Fruit fly (Drosophila melanogaster): Measurements from ENCODE around the gene ovo.

ovo gene

DNA sequence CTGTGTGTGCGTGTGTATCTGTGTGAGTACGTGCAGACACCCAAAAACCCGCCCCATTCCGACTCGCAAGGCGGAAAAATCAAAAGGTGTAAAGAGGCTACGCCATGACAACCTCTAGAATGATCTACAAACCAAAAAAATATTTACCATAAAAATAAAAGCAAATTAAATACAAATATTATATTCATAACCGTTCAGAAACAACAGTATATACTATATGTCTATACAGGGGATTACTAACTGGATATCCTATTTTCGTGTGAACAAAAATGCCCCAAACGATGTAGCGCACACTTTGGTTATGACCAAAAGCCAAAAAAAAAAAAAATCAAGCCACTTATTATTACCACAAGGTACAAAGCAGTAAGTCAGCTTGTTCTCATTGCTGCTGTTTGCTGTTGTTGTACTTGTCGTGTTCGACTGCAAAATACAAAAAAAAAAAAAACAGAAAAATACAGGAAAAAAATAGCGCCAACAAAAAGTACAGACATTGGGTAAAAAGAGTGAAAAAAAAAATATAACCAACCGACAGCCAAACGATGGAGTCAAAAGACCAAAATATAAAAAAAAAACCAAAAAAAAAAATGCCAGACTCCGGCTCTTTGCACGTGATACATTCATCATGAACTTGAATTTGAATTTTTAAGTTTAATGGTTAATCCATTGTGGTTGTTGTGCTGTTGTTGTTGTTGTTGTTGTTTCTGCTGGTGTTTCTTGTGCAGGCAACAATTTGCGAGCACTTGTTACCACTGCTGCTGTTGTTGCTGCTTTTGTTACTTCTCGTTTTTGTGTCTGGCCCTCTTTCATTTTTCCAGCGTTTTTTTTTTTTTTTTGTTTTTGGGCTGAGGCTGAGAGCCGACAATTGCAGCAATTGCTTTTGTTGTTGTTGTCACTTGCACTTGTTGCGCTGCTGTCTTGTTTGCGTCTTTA is 6.3 kb upstream of the ovo start (continued):
- TF ChIP-seq sug (tag; optimal IDR thresholded peaks at IDR 0.05) (peak; percentile 33), CG31365 (tag; optimal IDR thresholded peaks at IDR 0.05) (no peak), Atf3 (GFP tag; optimal IDR thresholded peaks at IDR 0.05) (no peak), gcm (GFP tag; optimal IDR thresholded peaks at IDR 0.05) (no peak), CG12659 (GFP tag; optimal IDR thresholded peaks at IDR 0.05) (peak; percentile 48), MESR4 (GFP tag; optimal IDR thresholded peaks at IDR 0.05) (no peak), fd3F (GFP tag; optimal IDR thresholded peaks at IDR 0.05) (peak; percentile 62), danr (GFP tag; IDR thresholded peaks at IDR 0.05) (0 out of 2 replicates have a peak, but pooled peaks have one; percentile 38), kni (GFP tag; optimal IDR thresholded peaks at IDR 0.05) (no peak), NfI (GFP tag; optimal IDR thresholded peaks at IDR 0.05) (peak; percentile 52), ewg (GFP tag; optimal IDR thresholded peaks at IDR 0.05) (peak; percentile 16), ab (GFP tag; optimal IDR thresholded peaks at IDR 0.05) (no peak), unpg (GFP tag; optimal IDR thresholded peaks at IDR 0.05) (peak; percentile 60), slou (GFP tag; optimal IDR thresholded peaks at IDR 0.05) (peak; percentile 12), CG8478 (optimal IDR thresholded peaks at IDR 0.05) (no peak), CG6813 (GFP tag; optimal IDR thresholded peaks at IDR 0.05) (peak; percentile 36), CTCF (GFP tag; optimal IDR thresholded peaks at IDR 0.05) (no peak), pan (optimal IDR thresholded peaks at IDR 0.05) (no peak), pan (GFP tag; optimal IDR thresholded peaks at IDR 0.05 in 1 of 2, IDR thresholded peaks at IDR 0.05 in 1 of 2) (peak in 1 of 2 experiments; percentile 87), CG10565 (GFP tag; optimal IDR thresholded peaks at IDR 0.05) (no peak), CG1832 (GFP tag; optimal IDR thresholded peaks at IDR 0.05) (no peak), ATbp (GFP tag; optimal IDR thresholded peaks at IDR 0.05) (peak; percentile 18), ato (GFP tag; IDR thresholded peaks at IDR 0.05; ENCODE audit: partially characterized antibody) (no peak), Mrtf (GFP tag; IDR thresholded peaks at IDR 0.05) (peak; percentile 71), CG1024 (GFP tag; IDR thresholded peaks at IDR 0.05) (peak; percentile 44; the same call in 1 of the 2 replicates), nau (GFP tag; optimal IDR thresholded peaks at IDR 0.05) (peak; percentile 19), CG6689 (GFP tag; IDR thresholded peaks at IDR 0.05) (peak; percentile 83), knrl (GFP tag; IDR thresholded peaks at IDR 0.05; ENCODE audit: partially characterized antibody) (no peak), Adf1 (GFP tag; IDR thresholded peaks at IDR 0.05) (peak; percentile 44), luna (GFP tag; optimal IDR thresholded peaks at IDR 0.05) (no peak), CG13624 (GFP tag; optimal IDR thresholded peaks at IDR 0.05) (peak; percentile 25), wdn (GFP tag; IDR thresholded peaks at IDR 0.05) (no peak; the same call in 1 of the 2 replicates), odd (GFP tag; optimal IDR thresholded peaks at IDR 0.05) (no peak), Blimp-1 (GFP tag; optimal IDR thresholded peaks at IDR 0.05) (peak; percentile 53), CG14441 (GFP tag; IDR thresholded peaks at IDR 0.05) (peak; percentile 86), en (GFP tag; optimal IDR thresholded peaks at IDR 0.05) (no peak), chm (GFP tag; IDR thresholded peaks at IDR 0.05) (peak; percentile 65; the same call in 1 of the 2 replicates), Rfx (GFP tag; IDR thresholded peaks at IDR 0.05) (peak; percentile 89), CG10543 (GFP tag; optimal IDR thresholded peaks at IDR 0.05) (no peak), CG12155 (GFP tag; optimal IDR thresholded peaks at IDR 0.05) (peak; percentile 43), CG15601 (tag; optimal IDR thresholded peaks at IDR 0.05) (no peak), CG6765 (GFP tag; optimal IDR thresholded peaks at IDR 0.05) (no peak), CG7372 (GFP tag; IDR thresholded peaks at IDR 0.05) (peak; percentile 80), Bteb2 (GFP tag; optimal IDR thresholded peaks at IDR 0.05) (peak; percentile 28), CG33557 (GFP tag; optimal IDR thresholded peaks at IDR 0.05) (no peak), sob (GFP tag; IDR thresholded peaks at IDR 0.05) (peak; percentile 69), hkb (optimal IDR thresholded peaks at IDR 0.05) (no peak), hkb (GFP tag; IDR thresholded peaks at IDR 0.05) (peak; percentile 87), sr (GFP tag; IDR thresholded peaks at IDR 0.05) (no peak), cas (GFP tag; IDR thresholded peaks at IDR 0.05) (peak; percentile 60; the same call in 1 of the 2 replicates)

Measured in whole organism, embryonic.